Worm (Caenorhabditis elegans) whole organism, early embryonic: ENCODE data around the gene srsx-6.

Experiments
- B0310.2 ChIP-seq: sonication (generic microtip); optimal IDR thresholded peaks from 2 replicates; lab custom pipeline; 2016; ENCODE audit warnings: mild to moderate bottlenecking, missing genetic modification characterization, missing compliant biosample characterization
- ama-1 ChIP-seq: fragments of 150-350 bp; optimal IDR thresholded peaks from 2 replicates; lab custom pipeline; 2014
- ceh-13 ChIP-seq: fragments of 200-800 bp; sonication (Bioruptor generic); optimal IDR thresholded peaks from 2 replicates; lab custom pipeline; 2018; ENCODE audit warnings: mild to moderate bottlenecking, missing genetic modification characterization, missing compliant biosample characterization
- ceh-36 ChIP-seq: sonication (generic microtip); optimal IDR thresholded peaks from 2 replicates; lab custom pipeline; 2016; ENCODE audit warnings: missing genetic modification characterization, inconsistent platforms, missing compliant biosample characterization
- ets-7 ChIP-seq: sonication (generic microtip); optimal IDR thresholded peaks from 2 replicates; lab custom pipeline; 2016; ENCODE audit warnings: missing genotype, missing genetic modification characterization, missing compliant biosample characterization
- flt-1 ChIP-seq: fragments of 200-800 bp; sonication (Bioruptor generic); IDR thresholded peaks from 2 replicates; pipeline ENCODE4 v1.3.6; 2022; ENCODE audit warnings: missing genetic modification characterization, missing compliant biosample characterization
- hnd-1 ChIP-seq: sonication (generic microtip); optimal IDR thresholded peaks from 2 replicates; lab custom pipeline; 2016; ENCODE audit warnings: missing genetic modification characterization, missing compliant biosample characterization
- sea-1 ChIP-seq: fragments of 200-800 bp; sonication (Bioruptor generic); conservative IDR thresholded peaks from 2 replicates; pipeline ENCODE4 v1.3.6; 2022; ENCODE audit warnings: missing genetic modification characterization, missing compliant biosample characterization
- tbx-11 ChIP-seq: fragments of 200-800 bp; sonication (Bioruptor generic); IDR thresholded peaks from 2 replicates; pipeline ENCODE4 v1.3.6; 2022; ENCODE audit warnings: missing genetic modification characterization, missing compliant biosample characterization
- tbx-37 ChIP-seq: fragments of 200-800 bp; sonication (Bioruptor generic); conservative IDR thresholded peaks from 2 replicates; pipeline ENCODE4 v1.3.6; 2022; ENCODE audit warnings: missing genetic modification reagents, missing genetic modification characterization, missing compliant biosample characterization

- TF ChIP-seq ceh-36 (tag; lab: Kevin White, UChicago) (no peak), ceh-13 (GFP tag; lab: Kevin White, UChicago) (no peak), ama-1 (lab: Kevin White, UChicago) (no peak), tbx-37 (GFP tag; lab: Robert Waterston, UW) (no peak), hnd-1 (no peak), B0310.2 (tag; lab: Kevin White, UChicago) (no peak), flt-1 (GFP tag; lab: Robert Waterston, UW) (no peak), sea-1 (GFP tag; lab: Robert Waterston, UW) (no peak), tbx-11 (GFP tag; lab: Robert Waterston, UW) (no peak), ets-7 (tag; lab: Kevin White, UChicago) (no peak)
These were observed 22.5 kb upstream of the srsx-6 start for ce11 chrV:7904389-7904788.
